Fruit fly (Drosophila melanogaster): ENCODE data around the gene CG9578.

- TF ChIP-seq psq (optimal IDR thresholded peaks at IDR 0.05) (no peak), CG8478 (optimal IDR thresholded peaks at IDR 0.05) (no peak), usp (GFP tag; optimal IDR thresholded peaks at IDR 0.05) (no peak)
These were observed at the start of gene CG9578, which contains the start of gene CG9581 for dm6 chrX:20169898-20170297.
